Worm (Caenorhabditis elegans): ENCODE measurements around the gene F43C11.8.
A peak's percentile ranks its signal among the peaks of the same experiment; 100 is the strongest.

Gene F43C11.8

ce11 chrII:2320097-2320496, 12.2 kb upstream of the F43C11.8 start, which contains the start of gene ZK1240.3 (continued):
- TF ChIP-seq daf-19 (GFP tag; conservative IDR thresholded peaks at IDR 0.05) (no peak), lin-29 (GFP tag; IDR thresholded peaks at IDR 0.05) (no peak), dmd-6 (GFP tag; IDR thresholded peaks at IDR 0.05) (peak; percentile 69), lim-7 (GFP tag; IDR thresholded peaks at IDR 0.05) (no peak), fkh-10 (GFP tag; optimal IDR thresholded peaks at IDR 0.05) (no peak), daf-16 (GFP tag; optimal IDR thresholded peaks at IDR 0.05) (no peak), daf-16 (tag; optimal IDR thresholded peaks at IDR 0.05) (peak; percentile 62), dpl-1 (GFP tag; optimal IDR thresholded peaks at IDR 0.05) (no peak), php-3 (GFP tag; IDR thresholded peaks at IDR 0.05) (0 out of 2 replicates have a peak, but pooled peaks have one; percentile 48), nhr-76 (tag; optimal IDR thresholded peaks at IDR 0.05) (no peak)

DNA sequence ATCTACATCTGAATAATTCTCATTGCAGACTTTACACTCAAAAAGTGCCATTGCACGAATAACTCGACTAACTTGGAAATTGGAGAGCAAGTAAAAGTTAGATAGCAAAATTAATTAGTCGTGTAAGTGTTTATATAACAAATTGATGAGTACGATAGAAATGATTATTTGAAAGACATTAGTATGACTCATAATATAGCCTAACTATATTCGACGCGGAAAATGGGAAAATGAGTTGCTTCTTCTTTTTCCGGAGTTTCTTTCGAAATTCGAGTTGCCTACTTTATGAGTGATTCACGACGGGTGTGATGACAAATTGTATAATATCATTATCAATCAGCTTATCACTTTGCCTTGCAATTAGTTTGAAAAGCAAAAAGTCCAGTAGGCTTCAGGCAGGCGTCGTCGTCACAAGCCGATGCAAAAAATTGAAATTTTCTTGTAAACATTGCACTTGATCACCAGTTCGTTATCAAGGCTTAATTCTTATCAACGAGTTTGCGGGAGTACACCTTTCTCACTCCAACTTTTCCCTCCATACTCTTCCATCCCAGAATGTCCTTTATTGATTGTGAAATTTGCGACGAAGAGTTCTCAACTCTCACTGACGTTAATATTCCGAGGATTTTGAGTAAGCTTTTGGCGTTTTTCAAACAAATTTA, 9.3 kb upstream of the F43C11.8 start, which contains the start of the genes ZK1240.6 and ZK1240.2:
Gene ZK1240.6 (minus strand): TSS at position 51 of the 662 bp plus-strand sequence.
Gene ZK1240.2 (plus strand): TSS at position 520 of the 662 bp plus-strand sequence.
- TF ChIP-seq lir-3 (tag; optimal IDR thresholded peaks at IDR 0.05), result no peak
- TF ChIP-seq saeg-2 (GFP tag; IDR thresholded peaks at IDR 0.05), result no peak
- TF ChIP-seq pqm-1 (tag; optimal IDR thresholded peaks at IDR 0.05), result peak; percentile 85
- peak; percentile 69 for TF ChIP-seq nhr-28 (tag; optimal IDR thresholded peaks at IDR 0.05)
- TF ChIP-seq T20F7.1 (GFP tag; optimal IDR thresholded peaks at IDR 0.05), result no peak
- TF ChIP-seq dve-1 (tag; optimal IDR thresholded peaks at IDR 0.05; ENCODE audit: insufficient read depth), result peak; percentile 51
- no peak for TF ChIP-seq ceh-32 (tag; optimal IDR thresholded peaks at IDR 0.05; ENCODE audit: poor library complexity)
- TF ChIP-seq ZK337.2 (GFP tag; IDR thresholded peaks at IDR 0.05), result no peak
- TF ChIP-seq lin-1 (GFP tag; IDR thresholded peaks at IDR 0.05), result peak; percentile 17; the same call in 1 of the 2 replicates
- TF ChIP-seq mxl-2 (GFP tag; conservative IDR thresholded peaks at IDR 0.05), result no peak
- TF ChIP-seq hlh-11 (tag; optimal IDR thresholded peaks at IDR 0.05), result peak; percentile 55
- TF ChIP-seq dmd-6 (GFP tag; IDR thresholded peaks at IDR 0.05), result peak; percentile 76
- no peak for TF ChIP-seq Y5F2A.4 (GFP tag; optimal IDR thresholded peaks at IDR 0.05)
- TF ChIP-seq hlh-30 (tag; optimal IDR thresholded peaks at IDR 0.05; ENCODE audit: insufficient read depth), result peak; percentile 29
- TF ChIP-seq D1046.2 (GFP tag; IDR thresholded peaks at IDR 0.05), result no peak
- TF ChIP-seq php-3 (GFP tag; IDR thresholded peaks at IDR 0.05), result no peak
- no peak for TF ChIP-seq sdz-12 (GFP tag; optimal IDR thresholded peaks at IDR 0.05)
- TF ChIP-seq zfp-2 (tag; optimal IDR thresholded peaks at IDR 0.05), result no peak
- no peak for TF ChIP-seq ceh-62 (tag; optimal IDR thresholded peaks at IDR 0.05)
- no peak for TF ChIP-seq F26F4.8 (GFP tag; conservative IDR thresholded peaks at IDR 0.05)
- no peak for TF ChIP-seq Y105C5A.15 (GFP tag; IDR thresholded peaks at IDR 0.05)
- TF ChIP-seq spr-1 (tag; optimal IDR thresholded peaks at IDR 0.05), result no peak
- TF ChIP-seq daf-16 (GFP tag; optimal IDR thresholded peaks at IDR 0.05), result no peak
- TF ChIP-seq daf-16 (tag; optimal IDR thresholded peaks at IDR 0.05), result peak; percentile 72

- no peak for TF ChIP-seq dmd-6 (GFP tag; IDR thresholded peaks at IDR 0.05)
- TF ChIP-seq ceh-28 (tag; optimal IDR thresholded peaks at IDR 0.05), result no peak
- no peak for TF ChIP-seq arid-1 (GFP tag; conservative IDR thresholded peaks at IDR 0.05)
- no peak for TF ChIP-seq lir-3 (tag; optimal IDR thresholded peaks at IDR 0.05)
- no peak for TF ChIP-seq nhr-42 (GFP tag; IDR thresholded peaks at IDR 0.05)
- no peak for TF ChIP-seq aly-2 (tag; optimal IDR thresholded peaks at IDR 0.05)
- no peak for TF ChIP-seq nhr-28 (tag; optimal IDR thresholded peaks at IDR 0.05)
- TF ChIP-seq ceh-32 (tag; optimal IDR thresholded peaks at IDR 0.05; ENCODE audit: poor library complexity), result no peak
- TF ChIP-seq mdl-1 (tag; optimal IDR thresholded peaks at IDR 0.05), result no peak
- no peak for TF ChIP-seq vab-7 (GFP tag; IDR thresholded peaks at IDR 0.05)
- TF ChIP-seq nhr-48 (tag; optimal IDR thresholded peaks at IDR 0.05), result no peak
- no peak for TF ChIP-seq ZK546.5 (tag; optimal IDR thresholded peaks at IDR 0.05)
- no peak for TF ChIP-seq jun-1 (tag; optimal IDR thresholded peaks at IDR 0.05)
- no peak for TF ChIP-seq set-16 (GFP tag; IDR thresholded peaks at IDR 0.05)
Measured at ce11 chrII:2324956-2325355, 7.4 kb upstream of the F43C11.8 start, which contains the start of gene ZK1240.11. Gene ZK1240.11, plus strand, starts transcription at chrII:2325256.

All from whole organism, L4 larva.